Worm (Caenorhabditis elegans): ENCODE results near the gene cest-17.

DNA sequence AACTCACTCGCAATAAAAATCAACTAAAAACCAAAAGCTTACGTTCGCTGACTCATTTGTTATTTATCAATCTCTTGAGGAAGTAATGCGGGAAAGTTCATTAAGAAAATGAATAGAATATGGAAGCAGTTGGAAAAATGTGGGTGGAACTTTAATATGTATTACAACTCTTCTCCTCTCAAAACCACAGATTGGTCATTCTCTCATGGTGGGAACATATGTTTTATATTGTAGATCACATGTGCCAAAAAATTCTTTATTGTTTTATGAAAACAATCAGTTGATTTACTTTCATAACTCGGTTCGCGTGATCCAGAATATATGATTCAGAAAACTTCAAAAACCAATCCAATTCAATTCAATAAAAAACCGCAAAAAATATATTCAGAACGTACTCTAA is 31.4 kb upstream of the cest-17 start:
- TF ChIP-seq lin-13 (tag; optimal IDR thresholded peaks at IDR 0.05), result no peak
- no peak for TF ChIP-seq nhr-28 (tag; optimal IDR thresholded peaks at IDR 0.05)
- TF ChIP-seq ztf-11 (tag; optimal IDR thresholded peaks at IDR 0.05), result no peak
- no peak for TF ChIP-seq unc-120 (tag; optimal IDR thresholded peaks at IDR 0.05; ENCODE audit: poor library complexity, severe bottlenecking)
- no peak for TF ChIP-seq blmp-1 (tag; optimal IDR thresholded peaks at IDR 0.05)
- no peak for TF ChIP-seq mep-1 (tag; optimal IDR thresholded peaks at IDR 0.05)
